Worm (Caenorhabditis elegans) whole organism, mixed stage, embryonic: ENCODE data around the gene Y45F10C.1.

Experiments used
- ceh-83 ChIP-seq: fragments of 200-800 bp; sonication (Bioruptor generic); optimal IDR thresholded peaks from 2 replicates; lab custom pipeline; 2018; ENCODE audit warnings: mild to moderate bottlenecking, missing genetic modification characterization, missing compliant biosample characterization
- elt-3 ChIP-seq: fragments of 150-350 bp; optimal IDR thresholded peaks from 2 replicates; lab custom pipeline; 2014; ENCODE audit warnings: missing biosample characterization, missing genetic modification characterization
- lsy-2 ChIP-seq: fragments of 150-350 bp; optimal IDR thresholded peaks from 2 replicates; lab custom pipeline; 2014; ENCODE audit warnings: missing biosample characterization, missing genetic modification characterization
- sptf-1 ChIP-seq: sonication (generic microtip); optimal IDR thresholded peaks from 2 replicates; lab custom pipeline; 2017; ENCODE audit warnings: mild to moderate bottlenecking, missing genetic modification characterization, moderate library complexity, missing compliant biosample characterization
- tbx-8 ChIP-seq: fragments of 200-800 bp; sonication (Bioruptor generic); optimal IDR thresholded peaks from 2 replicates; lab custom pipeline; 2018; ENCODE audit warnings: mild to moderate bottlenecking, missing genetic modification characterization, moderate library complexity, missing compliant biosample characterization

DNA sequence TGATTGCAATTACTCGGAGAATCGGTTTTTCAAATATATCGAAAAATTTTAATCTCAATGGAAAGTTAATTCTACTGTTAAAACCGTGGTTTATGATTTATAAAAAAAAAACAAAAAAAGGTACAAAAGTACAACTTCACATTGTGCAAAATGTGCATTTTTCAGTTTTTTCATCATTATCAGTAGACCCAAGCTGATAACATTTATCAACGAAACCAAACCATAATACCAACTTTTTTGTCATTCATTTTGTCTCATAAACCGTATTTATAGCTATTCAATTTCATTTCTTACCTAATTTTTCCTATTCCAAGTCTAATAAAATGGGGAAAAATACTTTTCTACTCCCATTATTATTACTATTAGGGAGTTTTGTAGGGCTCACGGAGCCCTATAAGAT lies 20.3 kb downstream of the Y45F10C.1 start, which contains the start of gene ugt-22:
- TF ChIP-seq elt-3 (tag; lab: Kevin White, UChicago) (no peak), ceh-83 (GFP tag; lab: Kevin White, UChicago) (no peak), lsy-2 (tag; lab: Kevin White, UChicago) (no peak), sptf-1 (no peak), tbx-8 (GFP tag; lab: Kevin White, UChicago) (no peak)
